Worm (Caenorhabditis elegans) whole organism, midembryonic: ENCODE results near the gene F26A1.4.

Experiments used
- T22C8.4 ChIP-seq: fragments of 200-800 bp; sonication (Bioruptor generic); IDR thresholded peaks from 2 replicates; pipeline ENCODE4 v1.3.6; 2022; ENCODE audit warnings: missing genetic modification characterization, missing compliant biosample characterization
- cog-1 ChIP-seq: sonication (generic microtip); optimal IDR thresholded peaks from 2 replicates; lab custom pipeline; 2016; ENCODE audit warnings: missing genetic modification characterization, missing compliant biosample characterization
- flt-1 ChIP-seq: fragments of 200-800 bp; sonication (Bioruptor generic); IDR thresholded peaks from 2 replicates; pipeline ENCODE4 v1.3.6; 2022; ENCODE audit warnings: missing genetic modification characterization, missing compliant biosample characterization
- klf-2 ChIP-seq: fragments of 200-800 bp; sonication (Bioruptor generic); conservative IDR thresholded peaks from 2 replicates; pipeline ENCODE4 v1.3.6; 2022; ENCODE audit warnings: missing genetic modification reagents, missing genetic modification characterization, missing compliant biosample characterization
- med-1 ChIP-seq: sonication (generic microtip); optimal IDR thresholded peaks from 2 replicates; lab custom pipeline; 2017; ENCODE audit warnings: missing genetic modification characterization, mild to moderate bottlenecking, missing compliant biosample characterization, antibody characterized with exemption, missing genetic modification reagents; ENCODE audit not compliant: insufficient read depth
- ref-1 ChIP-seq: fragments of 200-800 bp; sonication (Bioruptor generic); conservative IDR thresholded peaks from 2 replicates; pipeline ENCODE4 v1.3.6; 2022; ENCODE audit warnings: missing genetic modification reagents, missing genetic modification characterization, missing compliant biosample characterization
- tab-1 ChIP-seq: fragments of 200-800 bp; sonication (Bioruptor generic); IDR thresholded peaks from 2 replicates; pipeline ENCODE4 v1.3.6; 2022; ENCODE audit warnings: missing genetic modification characterization, missing compliant biosample characterization
- ztf-23 ChIP-seq: fragments of 200-800 bp; sonication (Bioruptor generic); IDR thresholded peaks from 2 replicates; pipeline ENCODE4 v1.3.6; 2022; ENCODE audit warnings: missing genetic modification reagents, missing genetic modification characterization, missing compliant biosample characterization
- ztf-29 ChIP-seq: fragments of 200-800 bp; sonication (Bioruptor generic); IDR thresholded peaks from 2 replicates; pipeline ENCODE4 v1.3.6; 2022; ENCODE audit warnings: missing genetic modification reagents, missing genetic modification characterization, missing compliant biosample characterization

F26A1.4 gene

DNA sequence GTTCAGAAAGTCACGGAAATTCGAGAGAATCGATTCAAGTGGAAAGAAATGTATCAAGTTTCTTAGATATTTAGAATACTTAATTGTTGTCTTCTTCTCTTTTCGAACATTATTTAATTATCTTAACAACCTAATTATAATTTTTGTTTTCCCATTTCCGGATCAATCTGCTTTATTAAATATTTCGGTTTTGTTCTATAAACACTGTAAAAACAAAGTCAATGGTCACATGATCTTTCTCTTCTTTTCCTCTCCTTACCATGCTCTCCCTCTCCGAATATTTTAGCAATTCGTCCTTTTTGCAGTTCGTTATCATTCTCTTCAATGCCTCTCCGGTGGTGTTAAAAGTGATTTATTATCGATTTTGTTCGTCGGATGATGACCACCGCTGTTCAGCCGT is 20.8 kb upstream of the F26A1.4 start, which contains the start of gene tag-325:
tag-325 (plus strand) TSS at position 301 of the 400 bp plus-strand sequence.
- TF ChIP-seq ztf-29 (GFP tag; lab: Robert Waterston, UW), result no peak
- no peak for TF ChIP-seq klf-2 (GFP tag; lab: Robert Waterston, UW)
- TF ChIP-seq tab-1, result no peak
- no peak for TF ChIP-seq med-1 (GFP tag; lab: Kevin White, UChicago)
- no peak for TF ChIP-seq T22C8.4 (GFP tag; lab: Robert Waterston, UW)
- TF ChIP-seq flt-1 (GFP tag; lab: Robert Waterston, UW), result no peak
- TF ChIP-seq cog-1 (tag; lab: Kevin White, UChicago), result no peak
- TF ChIP-seq ztf-23 (GFP tag; lab: Robert Waterston, UW), result no peak

DNA sequence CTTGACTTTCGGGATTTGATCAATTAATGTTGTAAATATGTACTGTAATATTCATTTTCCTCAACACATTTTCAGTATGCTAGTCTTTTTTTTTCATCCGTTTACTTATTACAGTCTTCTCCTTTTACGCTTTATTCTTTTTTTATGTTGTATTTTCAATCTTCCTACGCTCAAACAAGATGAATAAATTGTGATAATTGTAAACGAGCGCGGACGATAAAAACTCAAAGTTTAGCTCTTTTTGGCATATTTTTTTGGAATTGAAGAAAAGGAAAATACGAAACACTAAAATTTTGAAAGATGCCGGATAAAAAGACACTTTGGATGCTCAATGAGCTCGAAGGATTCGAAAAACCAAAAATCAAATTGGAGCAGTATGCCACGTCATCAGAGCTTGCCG is 14.6 kb upstream of the F26A1.4 start, which contains the start of gene metl-5:
metl-5 (plus strand) TSS at position 301 of the 400 bp plus-strand sequence.
- TF ChIP-seq ztf-23 (GFP tag; lab: Robert Waterston, UW) (no peak), ref-1 (GFP tag; lab: Robert Waterston, UW) (no peak), klf-2 (GFP tag; lab: Robert Waterston, UW) (no peak)

DNA sequence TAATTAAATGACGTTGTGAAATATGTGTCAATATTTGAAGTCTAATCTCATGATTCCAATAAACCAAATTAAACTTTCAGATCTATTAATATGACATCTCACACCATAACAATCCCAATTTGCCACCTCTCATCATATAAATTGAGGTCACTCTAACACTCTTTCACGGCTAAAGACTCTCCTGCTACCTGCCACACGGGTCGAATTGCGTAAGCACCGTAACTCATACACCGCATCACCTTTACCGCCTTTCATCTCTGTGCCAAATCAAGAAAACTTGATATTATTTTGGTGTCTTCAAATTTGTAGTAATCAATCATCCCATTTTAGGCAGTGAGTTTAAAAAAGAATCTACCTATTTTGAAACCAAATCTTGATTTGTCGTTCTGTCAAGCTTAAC is 11.0 kb upstream of the F26A1.4 start:
- no peak for TF ChIP-seq klf-2 (GFP tag; lab: Robert Waterston, UW)
- no peak for TF ChIP-seq cog-1 (tag; lab: Kevin White, UChicago)
- TF ChIP-seq ztf-23 (GFP tag; lab: Robert Waterston, UW), result no peak
- no peak for TF ChIP-seq T22C8.4 (GFP tag; lab: Robert Waterston, UW)
- no peak for TF ChIP-seq tab-1
- TF ChIP-seq ztf-29 (GFP tag; lab: Robert Waterston, UW), result no peak
- TF ChIP-seq flt-1 (GFP tag; lab: Robert Waterston, UW), result no peak
- no peak for TF ChIP-seq ref-1 (GFP tag; lab: Robert Waterston, UW)
- no peak for TF ChIP-seq med-1 (GFP tag; lab: Kevin White, UChicago)

DNA sequence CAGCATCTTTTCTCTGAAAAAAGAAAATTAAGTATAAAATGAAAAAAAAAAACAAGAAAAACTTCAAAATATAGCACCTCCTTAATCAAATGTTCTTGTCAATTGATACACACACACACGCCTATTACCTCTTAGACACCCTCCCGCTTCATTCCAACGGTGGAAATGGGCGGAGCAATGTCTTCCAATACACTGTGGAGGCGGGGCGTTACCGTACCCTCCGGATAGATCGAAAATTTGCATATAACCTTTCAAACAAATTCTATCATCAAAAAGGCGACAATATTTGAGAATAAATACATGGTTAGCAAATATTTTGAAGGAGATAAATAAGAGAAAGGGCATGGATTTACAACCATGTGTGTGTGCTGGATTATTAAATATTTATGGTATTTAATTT is 9.3 kb upstream of the F26A1.4 start:
- no peak for TF ChIP-seq flt-1 (GFP tag; lab: Robert Waterston, UW)
- no peak for TF ChIP-seq ztf-23 (GFP tag; lab: Robert Waterston, UW)
- TF ChIP-seq T22C8.4 (GFP tag; lab: Robert Waterston, UW), result no peak
- no peak for TF ChIP-seq tab-1
- TF ChIP-seq ztf-29 (GFP tag; lab: Robert Waterston, UW), result no peak
- TF ChIP-seq ref-1 (GFP tag; lab: Robert Waterston, UW), result no peak
- no peak for TF ChIP-seq med-1 (GFP tag; lab: Kevin White, UChicago)
- no peak for TF ChIP-seq klf-2 (GFP tag; lab: Robert Waterston, UW)
- no peak for TF ChIP-seq cog-1 (tag; lab: Kevin White, UChicago)

DNA sequence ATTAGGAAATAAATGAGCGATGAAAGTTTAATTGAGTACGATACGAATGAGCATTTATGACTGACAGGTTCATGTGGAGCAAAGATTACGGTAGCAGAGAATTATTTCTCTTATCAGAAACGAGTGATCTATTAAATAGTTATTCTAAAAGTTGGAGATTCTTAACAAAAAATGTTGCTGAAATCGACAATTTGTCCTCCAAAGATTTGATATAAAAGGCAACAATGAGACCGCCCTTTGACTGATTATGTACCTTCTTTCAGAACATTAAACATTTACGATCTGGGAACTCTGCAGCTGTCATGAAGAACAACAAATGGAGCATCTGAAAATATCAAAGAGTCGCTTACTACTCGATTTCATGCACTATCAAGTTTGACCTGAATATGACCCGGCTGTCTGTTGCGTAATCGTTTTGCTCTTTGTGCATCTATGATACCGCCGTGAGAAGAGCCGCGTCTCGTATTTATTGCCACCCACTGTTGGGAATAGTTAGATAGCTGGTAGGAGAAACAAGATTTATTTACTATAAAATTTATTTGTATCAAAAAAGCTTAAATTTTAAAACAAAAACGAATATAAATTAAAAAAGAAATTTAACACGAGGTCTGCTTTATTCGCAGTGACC is 7.7 kb upstream of the F26A1.4 start, which contains the start of gene pal-1:
pal-1 (minus strand) TSS at position 51 of the 628 bp plus-strand sequence.
- TF ChIP-seq tab-1, result no peak
- TF ChIP-seq ref-1 (GFP tag; lab: Robert Waterston, UW), result no peak
- TF ChIP-seq ztf-23 (GFP tag; lab: Robert Waterston, UW), result no peak
- no peak for TF ChIP-seq ztf-29 (GFP tag; lab: Robert Waterston, UW)
- TF ChIP-seq T22C8.4 (GFP tag; lab: Robert Waterston, UW), result no peak
- TF ChIP-seq med-1 (GFP tag; lab: Kevin White, UChicago), result no peak
- no peak for TF ChIP-seq flt-1 (GFP tag; lab: Robert Waterston, UW)
- TF ChIP-seq cog-1 (tag; lab: Kevin White, UChicago), result no peak
- no peak for TF ChIP-seq klf-2 (GFP tag; lab: Robert Waterston, UW)

DNA sequence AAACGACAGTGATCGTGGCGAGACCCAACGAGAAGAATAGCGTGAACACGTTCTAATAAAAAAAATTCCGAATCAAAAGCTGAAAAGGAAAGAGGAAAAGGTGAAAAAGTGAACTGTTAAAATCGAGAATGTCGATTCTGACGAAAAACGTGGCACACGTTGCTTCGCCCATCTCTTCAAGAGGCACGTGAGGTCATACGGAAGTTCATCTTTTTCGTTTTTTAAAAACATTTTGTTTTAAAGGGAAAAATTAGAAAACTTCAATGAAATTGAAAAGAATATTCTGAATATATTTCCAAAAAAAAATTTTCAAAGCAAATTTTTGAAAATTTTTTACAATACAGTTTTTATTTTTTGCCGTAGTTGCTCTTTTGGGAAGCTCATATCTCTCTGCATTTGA is 6.1 kb upstream of the F26A1.4 start, which contains the start of gene C38D4.7:
C38D4.7 (minus strand) TSS at position 101 of the 400 bp plus-strand sequence.
- TF ChIP-seq ztf-23 (GFP tag; lab: Robert Waterston, UW) (no peak), T22C8.4 (GFP tag; lab: Robert Waterston, UW) (no peak), ref-1 (GFP tag; lab: Robert Waterston, UW) (no peak), klf-2 (GFP tag; lab: Robert Waterston, UW) (no peak), ztf-29 (GFP tag; lab: Robert Waterston, UW) (no peak), tab-1 (no peak), cog-1 (tag; lab: Kevin White, UChicago) (no peak)

DNA sequence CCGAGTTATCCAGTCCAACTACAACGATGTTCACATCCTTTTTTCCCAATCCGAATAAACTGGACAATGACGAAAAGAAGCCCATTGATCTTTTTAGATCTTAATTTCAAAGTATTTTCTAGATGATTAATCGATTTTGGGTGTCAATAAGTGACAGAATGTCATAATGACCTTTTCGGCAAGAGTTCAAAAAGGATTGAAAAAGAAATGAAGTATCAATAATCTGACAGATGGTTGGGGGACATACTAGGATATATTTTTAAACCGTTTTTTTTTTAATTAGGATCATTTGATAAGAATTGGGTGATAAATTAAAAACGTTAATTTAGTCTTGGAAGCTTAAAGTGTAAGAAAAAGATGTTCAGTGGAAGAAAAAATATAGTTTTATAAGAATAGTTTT is 2.6 kb upstream of the F26A1.4 start, which contains the start of gene arl-6:
arl-6 (minus strand) TSS at position 101 of the 400 bp plus-strand sequence.
- TF ChIP-seq ref-1 (GFP tag; lab: Robert Waterston, UW) (no peak), tab-1 (no peak), flt-1 (GFP tag; lab: Robert Waterston, UW) (no peak), ztf-23 (GFP tag; lab: Robert Waterston, UW) (no peak), cog-1 (tag; lab: Kevin White, UChicago) (no peak), med-1 (GFP tag; lab: Kevin White, UChicago) (no peak), T22C8.4 (GFP tag; lab: Robert Waterston, UW) (no peak), klf-2 (GFP tag; lab: Robert Waterston, UW) (no peak), ztf-29 (GFP tag; lab: Robert Waterston, UW) (no peak)

DNA sequence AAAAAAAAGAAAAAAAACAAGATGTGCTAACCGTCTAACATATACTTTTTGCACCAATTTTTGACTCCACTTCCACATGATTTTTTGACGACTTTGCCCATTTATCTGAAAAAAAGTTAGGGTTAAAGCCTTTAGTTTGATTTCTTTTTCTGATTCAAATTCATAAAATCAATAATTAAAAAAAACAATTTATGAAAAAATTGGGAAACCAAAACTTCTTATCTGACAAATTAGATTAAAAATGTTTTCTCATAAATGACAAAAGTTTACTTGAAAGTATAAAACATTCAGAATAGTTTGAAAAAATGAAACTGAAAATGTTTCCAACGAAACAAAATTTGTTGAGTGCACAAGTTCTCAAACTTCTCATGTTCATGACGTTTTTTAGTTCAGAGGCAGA is 2.5 kb downstream of the F26A1.4 start, which contains the start of gene F26A1.7:
F26A1.7 (minus strand) TSS at position 101 of the 400 bp plus-strand sequence.
- TF ChIP-seq ztf-23 (GFP tag; lab: Robert Waterston, UW), result no peak
- no peak for TF ChIP-seq ref-1 (GFP tag; lab: Robert Waterston, UW)
- TF ChIP-seq klf-2 (GFP tag; lab: Robert Waterston, UW), result no peak

DNA sequence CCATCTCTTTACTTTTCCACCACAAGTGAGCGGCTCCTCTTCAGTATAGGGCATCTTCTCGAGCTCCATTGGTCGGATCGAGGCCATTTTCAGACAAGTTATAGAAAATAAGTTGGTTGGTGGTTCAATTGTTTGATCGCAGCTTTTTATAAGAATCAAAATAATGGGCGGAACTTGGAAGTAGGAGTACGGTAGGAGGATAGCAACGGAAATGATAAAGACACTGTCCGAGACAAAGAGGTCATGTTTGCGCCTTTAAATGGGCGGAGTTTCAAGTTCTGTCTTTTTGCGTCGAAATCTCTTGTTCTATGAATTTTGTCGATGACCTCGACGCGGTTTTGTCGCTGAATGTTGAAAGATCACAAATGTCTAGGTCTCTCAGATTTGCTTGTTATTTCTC is 4.8 kb downstream of the F26A1.4 start, which contains the start of gene F26A1.8:
F26A1.8 (minus strand) TSS at position 101 of the 400 bp plus-strand sequence.
- no peak for TF ChIP-seq tab-1
- no peak for TF ChIP-seq T22C8.4 (GFP tag; lab: Robert Waterston, UW)
- TF ChIP-seq klf-2 (GFP tag; lab: Robert Waterston, UW), result no peak
- TF ChIP-seq ref-1 (GFP tag; lab: Robert Waterston, UW), result no peak
